Fruit fly (Drosophila melanogaster) whole organism: Measurements from ENCODE around the gene Src64B.

Experiments used
- CG8478 ChIP-seq: fragments of >200 bp; optimal IDR thresholded peaks from 2 replicates; lab custom pipeline; 2018; ENCODE audit warnings: inconsistent platforms
- Dll ChIP-seq: fragments of >200 bp; optimal IDR thresholded peaks from 2 replicates; lab custom pipeline; 2017
- EcR ChIP-seq, 2 experiments: fragments of >200 bp; optimal IDR thresholded peaks; 2 replicates each; lab custom pipeline; 2017; ENCODE audit warnings: missing biosample characterization in 2 of 2, missing genetic modification characterization in 2 of 2, missing genetic modification reagents in 2 of 2
- pan ChIP-seq: fragments of >200 bp; optimal IDR thresholded peaks from 2 replicates; lab custom pipeline; 2017
- psq ChIP-seq: fragments of >200 bp; optimal IDR thresholded peaks from 2 replicates; lab custom pipeline; 2017
- usp ChIP-seq: fragments of >200 bp; optimal IDR thresholded peaks from 2 replicates; lab custom pipeline; 2017; ENCODE audit warnings: missing biosample characterization, missing genetic modification characterization, mixed read lengths

Src64B gene

dm6 chr3L:4619497-4620211 lies 6.3 kb downstream of the Src64B start:
- no peak for TF ChIP-seq CG8478 (lab: Kevin White, UChicago)
- no peak for TF ChIP-seq psq (lab: Kevin White, UChicago)
- no peak for TF ChIP-seq pan
- no peak for TF ChIP-seq EcR (GFP tag; optimal IDR thresholded peaks at IDR 0.05; lab: Kevin White, UChicago)
- TF ChIP-seq usp (GFP tag; lab: Kevin White, UChicago), result no peak
- TF ChIP-seq Dll (lab: Kevin White, UChicago), result no peak

- no peak for TF ChIP-seq CG8478 (lab: Kevin White, UChicago)
- TF ChIP-seq pan, result no peak
- no peak for TF ChIP-seq Dll (lab: Kevin White, UChicago)
- TF ChIP-seq psq (lab: Kevin White, UChicago), result no peak
- no peak for TF ChIP-seq EcR (GFP tag; optimal IDR thresholded peaks at IDR 0.05; lab: Kevin White, UChicago)
- no peak for TF ChIP-seq usp (GFP tag; lab: Kevin White, UChicago)
These were observed 7.0 kb downstream of the Src64B start for dm6 chr3L:4618865-4619496.

- TF ChIP-seq usp (GFP tag; lab: Kevin White, UChicago) (no peak), pan (no peak), EcR (GFP tag; optimal IDR thresholded peaks at IDR 0.05; lab: Kevin White, UChicago) (no peak), psq (lab: Kevin White, UChicago) (no peak), CG8478 (lab: Kevin White, UChicago) (no peak), Dll (lab: Kevin White, UChicago) (no peak)
These were observed 10.9 kb downstream of the Src64B start for dm6 chr3L:4615064-4615463.

dm6 chr3L:4613846-4614247 lies 12.1 kb downstream of the Src64B start:
- TF ChIP-seq EcR (GFP tag; optimal IDR thresholded peaks at IDR 0.05; lab: Kevin White, UChicago), result no peak
- TF ChIP-seq usp (GFP tag; lab: Kevin White, UChicago), result no peak
- no peak for TF ChIP-seq Dll (lab: Kevin White, UChicago)
- no peak for TF ChIP-seq psq (lab: Kevin White, UChicago)
- no peak for TF ChIP-seq pan
- TF ChIP-seq CG8478 (lab: Kevin White, UChicago), result no peak

- TF ChIP-seq EcR (GFP tag; optimal IDR thresholded peaks at IDR 0.05; lab: Kevin White, UChicago) (no peak), pan (peak; percentile 89)
These were observed 12.9 kb downstream of the Src64B start for dm6 chr3L:4613083-4613482.

dm6 chr3L:4611311-4611710 lies 14.7 kb downstream of the Src64B start:
- TF ChIP-seq psq (lab: Kevin White, UChicago) (no peak), Dll (lab: Kevin White, UChicago) (no peak), CG8478 (lab: Kevin White, UChicago) (no peak), usp (GFP tag; lab: Kevin White, UChicago) (no peak), EcR (GFP tag; optimal IDR thresholded peaks at IDR 0.05; lab: Kevin White, UChicago) (no peak), pan (no peak)

- TF ChIP-seq psq (lab: Kevin White, UChicago) (no peak), pan (peak; percentile 60), CG8478 (lab: Kevin White, UChicago) (no peak), usp (GFP tag; lab: Kevin White, UChicago) (no peak)
These were observed 18.3 kb downstream of the Src64B start for dm6 chr3L:4607653-4608052.

- no peak for TF ChIP-seq CG8478 (lab: Kevin White, UChicago)
- no peak for TF ChIP-seq EcR (GFP tag; optimal IDR thresholded peaks at IDR 0.05; lab: Kevin White, UChicago)
- no peak for TF ChIP-seq usp (GFP tag; lab: Kevin White, UChicago)
- no peak for TF ChIP-seq Dll (lab: Kevin White, UChicago)
- TF ChIP-seq psq (lab: Kevin White, UChicago), result no peak
- no peak for TF ChIP-seq pan
These were observed 19.1 kb downstream of the Src64B start for dm6 chr3L:4606739-4607428.

dm6 chr3L:4603439-4603838 lies 22.6 kb downstream of the Src64B start:
- TF ChIP-seq EcR (GFP tag; optimal IDR thresholded peaks at IDR 0.05; lab: Kevin White, UChicago) (no peak), CG8478 (lab: Kevin White, UChicago) (no peak), Dll (lab: Kevin White, UChicago) (no peak), psq (lab: Kevin White, UChicago) (no peak), pan (no peak), usp (GFP tag; lab: Kevin White, UChicago) (no peak)

dm6 chr3L:4602333-4602732 lies 23.7 kb downstream of the Src64B start:
- TF ChIP-seq usp (GFP tag; lab: Kevin White, UChicago), result no peak
- TF ChIP-seq Dll (lab: Kevin White, UChicago), result no peak
- no peak for TF ChIP-seq EcR (GFP tag; optimal IDR thresholded peaks at IDR 0.05; lab: Kevin White, UChicago)
- no peak for TF ChIP-seq pan
- TF ChIP-seq psq (lab: Kevin White, UChicago), result no peak

- TF ChIP-seq EcR (GFP tag; optimal IDR thresholded peaks at IDR 0.05; lab: Kevin White, UChicago) (no peak), pan (no peak)
These were observed 26.2 kb downstream of the Src64B start for dm6 chr3L:4599747-4600146.

dm6 chr3L:4590051-4590450 lies 35.9 kb downstream of the Src64B start:
- TF ChIP-seq EcR (GFP tag; optimal IDR thresholded peaks at IDR 0.05; lab: Kevin White, UChicago) (no peak), pan (no peak), CG8478 (lab: Kevin White, UChicago) (no peak), usp (GFP tag; lab: Kevin White, UChicago) (no peak), Dll (lab: Kevin White, UChicago) (no peak), psq (lab: Kevin White, UChicago) (no peak)
